Worm (Caenorhabditis elegans): ENCODE data around the gene rol-8.
A peak's percentile ranks its signal among the peaks of the same experiment; 100 is the strongest.

rol-8 gene

DNA sequence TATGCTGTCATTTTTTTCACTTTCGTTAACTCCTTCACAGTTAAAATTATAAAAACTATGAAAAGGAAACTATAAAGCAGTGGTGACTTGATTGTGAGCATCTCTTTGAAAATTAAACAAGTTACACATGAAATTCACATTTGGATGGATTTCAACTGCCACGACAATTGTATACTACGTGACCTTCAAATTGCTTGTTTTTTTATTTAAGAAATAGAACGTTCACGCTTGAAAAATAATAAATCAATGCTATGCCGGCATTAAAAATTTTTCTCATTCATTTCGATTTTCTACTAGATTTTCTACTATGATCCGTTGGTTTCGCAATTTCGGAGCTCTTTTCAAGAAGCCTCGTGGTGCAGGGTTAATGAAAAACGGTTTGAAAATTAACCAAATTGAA, 18.4 kb upstream of the rol-8 start, which contains the start of the genes ZK1290.7 and rnh-1.1:
Gene ZK1290.7 (minus strand): TSS at position 101 of the 400 bp plus-strand sequence.
Gene rnh-1.1 (plus strand): TSS at position 281 of the 400 bp plus-strand sequence.
- TF ChIP-seq mes-4 (tag; optimal IDR thresholded peaks at IDR 0.05) (no peak), egl-18 (GFP tag; IDR thresholded peaks at IDR 0.05) (no peak), ztf-25 (GFP tag; IDR thresholded peaks at IDR 0.05) (no peak), F23B12.7 (tag; optimal IDR thresholded peaks at IDR 0.05; ENCODE audit: insufficient read depth) (no peak), ztf-28 (GFP tag; IDR thresholded peaks at IDR 0.05) (no peak), nfya-1 (tag; optimal IDR thresholded peaks at IDR 0.05; ENCODE audit: borderline replicate concordance, insufficient read depth) (no peak), Y53F4B.3 (GFP tag; IDR thresholded peaks at IDR 0.05) (no peak), madf-3 (GFP tag; IDR thresholded peaks at IDR 0.05) (no peak), ztf-18 (tag; optimal IDR thresholded peaks at IDR 0.05) (no peak), akir-1 (GFP tag; optimal IDR thresholded peaks at IDR 0.05) (no peak), madf-8 (GFP tag; conservative IDR thresholded peaks at IDR 0.05) (no peak), tbx-9 (tag; optimal IDR thresholded peaks at IDR 0.05; ENCODE audit: borderline replicate concordance) (no peak), pbrm-1 (GFP tag; IDR thresholded peaks at IDR 0.05) (no peak)

ce11 chrII:7528210-7528609, 15.7 kb upstream of the rol-8 start:
- TF ChIP-seq Y95B8A.8 (GFP tag; IDR thresholded peaks at IDR 0.05) (peak; percentile 53; the same call in 1 of the 2 replicates), ceh-100 (GFP tag; IDR thresholded peaks at IDR 0.05) (no peak), ztf-6 (GFP tag; IDR thresholded peaks at IDR 0.05) (no peak), Y53G8AR.9 (GFP tag; conservative IDR thresholded peaks at IDR 0.05) (0 out of 2 replicates have a peak, but pooled peaks have one; percentile 30), nfya-2 (GFP tag; IDR thresholded peaks at IDR 0.05) (no peak), dox-1 (GFP tag; IDR thresholded peaks at IDR 0.05) (no peak), ceh-79 (tag; optimal IDR thresholded peaks at IDR 0.05) (no peak), K11D2.4 (GFP tag; IDR thresholded peaks at IDR 0.05) (no peak), snpc-4 (GFP tag; optimal IDR thresholded peaks at IDR 0.05) (no peak), snpc-4 (tag; optimal IDR thresholded peaks at IDR 0.05) (no peak), nhr-27 (tag; optimal IDR thresholded peaks at IDR 0.05) (no peak), dpff-1 (tag; optimal IDR thresholded peaks at IDR 0.05) (no peak), Y67H2A.10 (GFP tag; conservative IDR thresholded peaks at IDR 0.05) (no peak), F22D6.2 (tag; optimal IDR thresholded peaks at IDR 0.05) (peak; percentile 3), mes-4 (tag; optimal IDR thresholded peaks at IDR 0.05) (no peak), nfyb-1 (GFP tag; IDR thresholded peaks at IDR 0.05) (0 out of 2 replicates have a peak, but pooled peaks have one; percentile 37), tbx-9 (tag; optimal IDR thresholded peaks at IDR 0.05; ENCODE audit: borderline replicate concordance) (no peak), chd-7 (tag; optimal IDR thresholded peaks at IDR 0.05) (peak; percentile 72), attf-6 (GFP tag; IDR thresholded peaks at IDR 0.05) (no peak), ztf-22 (GFP tag; optimal IDR thresholded peaks at IDR 0.05) (peak; percentile 28), F49E8.2 (tag; optimal IDR thresholded peaks at IDR 0.05; ENCODE audit: insufficient read depth) (no peak), rec-8 (tag; optimal IDR thresholded peaks at IDR 0.05) (no peak), hmg-20 (GFP tag; IDR thresholded peaks at IDR 0.05) (no peak), sea-2 (GFP tag; IDR thresholded peaks at IDR 0.05) (no peak), lin-26 (GFP tag; IDR thresholded peaks at IDR 0.05) (no peak), lsl-1 (GFP tag; optimal IDR thresholded peaks at IDR 0.05) (no peak), atf-7 (tag; optimal IDR thresholded peaks at IDR 0.05) (peak; percentile 88), lin-40 (tag; optimal IDR thresholded peaks at IDR 0.05) (no peak), aptf-3 (GFP tag; IDR thresholded peaks at IDR 0.05) (no peak), bed-2 (GFP tag; IDR thresholded peaks at IDR 0.05) (no peak), madf-3 (GFP tag; IDR thresholded peaks at IDR 0.05) (no peak), repo-1 (tag; optimal IDR thresholded peaks at IDR 0.05) (no peak), B0261.1 (tag; optimal IDR thresholded peaks at IDR 0.05) (no peak), madf-6 (GFP tag; IDR thresholded peaks at IDR 0.05) (no peak), ama-1 (optimal IDR thresholded peaks at IDR 0.05) (no peak), ama-1 (GFP tag; optimal IDR thresholded peaks at IDR 0.05) (no peak), F57C9.4 (tag; optimal IDR thresholded peaks at IDR 0.05) (no peak), akir-1 (GFP tag; optimal IDR thresholded peaks at IDR 0.05) (no peak)

All from whole organism, young adult.